Worm (Caenorhabditis elegans) whole organism, late embryonic: Measurements from ENCODE around the gene rom-1.

Source experiments
- F13H6.1 ChIP-seq: sonication (generic microtip); optimal IDR thresholded peaks from 2 replicates; lab custom pipeline; 2016; ENCODE audit warnings: missing genetic modification characterization, missing compliant biosample characterization
- ahr-1 ChIP-seq: sonication (generic microtip); optimal IDR thresholded peaks from 2 replicates; lab custom pipeline; 2016; ENCODE audit warnings: missing genetic modification characterization, missing compliant biosample characterization
- ama-1 ChIP-seq: fragments of 150-350 bp; optimal IDR thresholded peaks from 2 replicates; lab custom pipeline; 2014
- ceh-18 ChIP-seq: sonication (generic microtip); optimal IDR thresholded peaks from 2 replicates; lab custom pipeline; 2016; ENCODE audit warnings: missing genetic modification characterization, missing compliant biosample characterization
- ceh-6 ChIP-seq: fragments of 200-800 bp; sonication (Bioruptor generic); optimal IDR thresholded peaks from 2 replicates; lab custom pipeline; 2018; ENCODE audit warnings: mild to moderate bottlenecking, missing genetic modification characterization, missing compliant biosample characterization
- ceh-9 ChIP-seq: sonication (generic microtip); optimal IDR thresholded peaks from 2 replicates; lab custom pipeline; 2016; ENCODE audit warnings: mild to moderate bottlenecking, missing genetic modification characterization, inconsistent platforms, missing compliant biosample characterization
- elt-2 ChIP-seq: sonication (generic microtip); optimal IDR thresholded peaks from 2 replicates; lab custom pipeline; 2016; ENCODE audit warnings: missing genetic modification reagents, missing genetic modification characterization, missing compliant biosample characterization
- ets-4 ChIP-seq: sonication (generic microtip); optimal IDR thresholded peaks from 2 replicates; lab custom pipeline; 2016; ENCODE audit warnings: missing genetic modification characterization, missing compliant biosample characterization
- fax-1 ChIP-seq: sonication (generic microtip); optimal IDR thresholded peaks from 2 replicates; lab custom pipeline; 2016; ENCODE audit warnings: missing genotype, missing genetic modification characterization, missing compliant biosample characterization
- nhr-11 ChIP-seq: fragments of 150-350 bp; optimal IDR thresholded peaks from 2 replicates; lab custom pipeline; 2014; ENCODE audit warnings: missing biosample characterization, missing genetic modification characterization
- pha-4 ChIP-seq: fragments of 150-350 bp; optimal IDR thresholded peaks from 2 replicates; lab custom pipeline; 2018; ENCODE audit warnings: missing biosample characterization, missing genetic modification reagents, missing genetic modification characterization
- pqm-1 ChIP-seq: sonication (generic microtip); optimal IDR thresholded peaks from 2 replicates; lab custom pipeline; 2016; ENCODE audit warnings: missing genetic modification characterization, missing compliant biosample characterization
- rnt-1 ChIP-seq: sonication (generic microtip); optimal IDR thresholded peaks from 2 replicates; lab custom pipeline; 2016; ENCODE audit warnings: missing genetic modification characterization, missing compliant biosample characterization
- sox-2 ChIP-seq: fragments of 200-800 bp; sonication (Bioruptor generic); IDR thresholded peaks from 2 replicates; pipeline ENCODE4 v1.3.6; 2022; ENCODE audit warnings: missing genetic modification reagents, missing genetic modification characterization, missing compliant biosample characterization

DNA sequence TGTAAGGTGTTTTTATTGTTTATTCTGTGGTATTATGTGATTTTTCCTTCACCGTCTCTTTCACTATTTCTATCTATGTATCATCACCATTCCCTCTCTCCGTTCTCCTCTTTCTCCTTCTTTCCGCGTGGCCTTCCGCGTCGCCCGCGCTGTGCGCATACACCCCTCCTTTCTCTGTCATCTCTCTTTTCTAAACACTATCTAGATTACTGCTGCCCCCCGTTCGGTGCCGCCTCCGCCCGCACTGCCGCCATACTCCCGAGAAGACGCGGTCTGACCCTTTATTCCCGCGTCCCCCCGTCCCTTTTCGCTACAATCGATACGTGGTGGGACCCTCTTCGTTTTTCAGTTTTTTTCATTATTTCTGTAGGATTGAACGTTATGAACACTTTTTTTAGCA, 41.6 kb downstream of the rom-1 start:
- TF ChIP-seq elt-2 (tag; lab: Kevin White, UChicago) = no peak
- no peak for TF ChIP-seq ceh-9 (tag; lab: Kevin White, UChicago)
- TF ChIP-seq nhr-11 (tag; lab: Kevin White, UChicago) = no peak
- TF ChIP-seq ama-1 (lab: Kevin White, UChicago) = no peak
- no peak for TF ChIP-seq pha-4 (tag; lab: Kevin White, UChicago)
- TF ChIP-seq ceh-18 (tag; lab: Kevin White, UChicago) = no peak
- TF ChIP-seq ahr-1 (tag; lab: Kevin White, UChicago) = no peak
- TF ChIP-seq F13H6.1 (tag; lab: Kevin White, UChicago) = peak; percentile 47
- TF ChIP-seq pqm-1 (tag; lab: Kevin White, UChicago) = no peak
- TF ChIP-seq rnt-1 = peak; percentile 23
- TF ChIP-seq ets-4 (tag; lab: Kevin White, UChicago) = peak; percentile 27
- no peak for TF ChIP-seq sox-2 (GFP tag; lab: Robert Waterston, UW)
- no peak for TF ChIP-seq ceh-6 (GFP tag; lab: Kevin White, UChicago)
- TF ChIP-seq fax-1 (tag; lab: Kevin White, UChicago) = no peak
